Worm (Caenorhabditis elegans): ENCODE data around the gene F46F2.5.
A peak's percentile ranks its signal among the peaks of the same experiment; 100 is the strongest.

The F46F2.5 gene

ce11 chrX:15224128-15224527 is 38.4 kb upstream of the F46F2.5 start:
- TF ChIP-seq Y56A3A.18 (GFP tag; IDR thresholded peaks at IDR 0.05) (no peak), hmg-20 (GFP tag; IDR thresholded peaks at IDR 0.05) (no peak), ztf-22 (GFP tag; optimal IDR thresholded peaks at IDR 0.05) (no peak), madf-10 (tag; optimal IDR thresholded peaks at IDR 0.05) (no peak), pha-4 (tag; optimal IDR thresholded peaks at IDR 0.05) (no peak), mcd-1 (GFP tag; IDR thresholded peaks at IDR 0.05) (no peak), dpl-1 (GFP tag; optimal IDR thresholded peaks at IDR 0.05) (no peak), Y53F4B.3 (GFP tag; IDR thresholded peaks at IDR 0.05) (no peak), gei-17 (GFP tag; optimal IDR thresholded peaks at IDR 0.05) (no peak), lin-26 (GFP tag; IDR thresholded peaks at IDR 0.05) (no peak), efl-1 (GFP tag; optimal IDR thresholded peaks at IDR 0.05) (no peak), zim-3 (tag; optimal IDR thresholded peaks at IDR 0.05) (no peak), ztf-28 (GFP tag; IDR thresholded peaks at IDR 0.05) (no peak), sdz-38 (tag; optimal IDR thresholded peaks at IDR 0.05) (no peak), lsl-1 (GFP tag; optimal IDR thresholded peaks at IDR 0.05) (no peak), nfya-2 (GFP tag; IDR thresholded peaks at IDR 0.05) (no peak), tbp1 (GFP tag; optimal IDR thresholded peaks at IDR 0.05) (no peak)

ce11 chrX:15225180-15225724 is 37.3 kb upstream of the F46F2.5 start:
- TF ChIP-seq madf-6 (GFP tag; IDR thresholded peaks at IDR 0.05): no peak
- TF ChIP-seq let-526 (GFP tag; IDR thresholded peaks at IDR 0.05): no peak
- TF ChIP-seq unc-62 (GFP tag; optimal IDR thresholded peaks at IDR 0.05): no peak
- TF ChIP-seq madf-8 (GFP tag; conservative IDR thresholded peaks at IDR 0.05): no peak
- no peak for TF ChIP-seq nfyb-1 (GFP tag; IDR thresholded peaks at IDR 0.05)
- TF ChIP-seq ccch-3 (GFP tag; optimal IDR thresholded peaks at IDR 0.05): no peak
- TF ChIP-seq ztf-6 (GFP tag; IDR thresholded peaks at IDR 0.05): no peak
- TF ChIP-seq ets-4 (GFP tag; optimal IDR thresholded peaks at IDR 0.05): no peak
- no peak for TF ChIP-seq let-607 (tag; optimal IDR thresholded peaks at IDR 0.05)
- no peak for TF ChIP-seq ztf-18 (tag; optimal IDR thresholded peaks at IDR 0.05)

ce11 chrX:15229174-15229573 is 33.3 kb upstream of the F46F2.5 start:
- TF ChIP-seq F57A8.1 (GFP tag; optimal IDR thresholded peaks at IDR 0.05) (no peak), nhr-80 (tag; optimal IDR thresholded peaks at IDR 0.05) (peak; percentile 68)

ce11 chrX:15230394-15230968 is 32.0 kb upstream of the F46F2.5 start, which contains the start of gene H03A11.2:
Gene H03A11.2, minus strand, starts transcription at chrX:15230645.
- TF ChIP-seq nhr-80 (tag; optimal IDR thresholded peaks at IDR 0.05): peak; percentile 64
- TF ChIP-seq F49E8.2 (tag; optimal IDR thresholded peaks at IDR 0.05; ENCODE audit: insufficient read depth): no peak
- no peak for TF ChIP-seq T07F8.4 (tag; optimal IDR thresholded peaks at IDR 0.05)
- TF ChIP-seq attf-6 (GFP tag; IDR thresholded peaks at IDR 0.05): no peak
- TF ChIP-seq hrde-1 (tag; optimal IDR thresholded peaks at IDR 0.05; ENCODE audit: borderline replicate concordance): no peak
- TF ChIP-seq repo-1 (tag; optimal IDR thresholded peaks at IDR 0.05): no peak
- TF ChIP-seq mxl-1 (tag; optimal IDR thresholded peaks at IDR 0.05): no peak

All from whole organism, young adult.